Fruit fly (Drosophila melanogaster) whole organism, embryonic: ENCODE measurements around the gene CG8149.

Experiments
- ATbp ChIP-seq: fragments of 200-800 bp; sonication (Bioruptor generic); optimal IDR thresholded peaks from 2 replicates; lab custom pipeline; 2017; ENCODE audit warnings: missing biosample characterization, mild to moderate bottlenecking, missing genetic modification characterization, missing genetic modification reagents
- CG10274 ChIP-seq: fragments of 200-800 bp; sonication (Bioruptor generic); optimal IDR thresholded peaks from 3 replicates; lab custom pipeline; 2017; ENCODE audit warnings: missing biosample characterization, mild to moderate bottlenecking, missing genetic modification characterization
- CG10959 ChIP-seq: fragments of 200-800 bp; sonication (Bioruptor generic); IDR thresholded peaks from 2 replicates; pipeline ENCODE4 v1.3.6; 2022; ENCODE audit warnings: missing biosample characterization, missing genetic modification characterization
- CG12744 ChIP-seq: fragments of 200-800 bp; sonication (Bioruptor generic); optimal IDR thresholded peaks from 2 replicates; lab custom pipeline; 2016; ENCODE audit warnings: missing biosample characterization, missing genetic modification characterization
- CG13296 ChIP-seq: fragments of 200-800 bp; sonication (Bioruptor generic); optimal IDR thresholded peaks from 3 replicates; lab custom pipeline; 2018; ENCODE audit warnings: missing biosample characterization, mild to moderate bottlenecking, missing genetic modification characterization
- CG14860 ChIP-seq: fragments of 200-800 bp; sonication (Bioruptor generic); IDR thresholded peaks from 3 replicates; pipeline ENCODE4 v1.3.6; 2022; ENCODE audit warnings: missing biosample characterization, missing genetic modification characterization; ENCODE audit not compliant: partially characterized antibody
- CG15479 ChIP-seq: fragments of 200-800 bp; sonication (Bioruptor generic); optimal IDR thresholded peaks from 3 replicates; lab custom pipeline; 2019; ENCODE audit warnings: missing biosample characterization, mild to moderate bottlenecking, missing genetic modification characterization, moderate library complexity
- CG15514 ChIP-seq: fragments of 200-800 bp; sonication (Bioruptor generic); optimal IDR thresholded peaks from 3 replicates; lab custom pipeline; 2017; ENCODE audit warnings: missing biosample characterization, missing genetic modification characterization, mild to moderate bottlenecking, moderate library complexity, missing genetic modification reagents
- CG17802 ChIP-seq: fragments of 200-800 bp; sonication (Bioruptor generic); optimal IDR thresholded peaks from 2 replicates; lab custom pipeline; 2018; ENCODE audit warnings: missing biosample characterization, mild to moderate bottlenecking, missing genetic modification characterization, moderate library complexity
- CG2116 ChIP-seq: fragments of 200-800 bp; sonication (Bioruptor generic); optimal IDR thresholded peaks from 3 replicates; lab custom pipeline; 2018; ENCODE audit warnings: missing biosample characterization, mild to moderate bottlenecking, missing genetic modification characterization
- CG2199 ChIP-seq: fragments of 200-800 bp; sonication (Bioruptor generic); IDR thresholded peaks from 3 replicates; pipeline ENCODE4 v1.3.6; 2022; ENCODE audit warnings: missing biosample characterization, missing genetic modification characterization
- CG30020 ChIP-seq: fragments of 200-800 bp; optimal IDR thresholded peaks from 2 replicates; lab custom pipeline; 2019; ENCODE audit warnings: missing biosample characterization, mild to moderate bottlenecking, missing genetic modification characterization, moderate library complexity
- CG3726 ChIP-seq: fragments of 200-800 bp; sonication (Bioruptor generic); IDR thresholded peaks from 3 replicates; pipeline ENCODE4, ENCODE4 v1.3.6; 2022; ENCODE audit warnings: missing biosample characterization, missing genetic modification characterization
- CG3838 ChIP-seq: fragments of 200-800 bp; sonication (Bioruptor generic); optimal IDR thresholded peaks from 3 replicates; lab custom pipeline; 2016; ENCODE audit warnings: missing biosample characterization, missing genetic modification characterization
- CG4282 ChIP-seq: fragments of 200-800 bp; sonication (Bioruptor generic); optimal IDR thresholded peaks from 2 replicates; lab custom pipeline; 2016; ENCODE audit warnings: missing biosample characterization, missing genetic modification characterization
- CG7372 ChIP-seq: fragments of 200-800 bp; sonication (Bioruptor generic); IDR thresholded peaks from 2 replicates; pipeline ENCODE4 v1.3.6; 2022; ENCODE audit warnings: missing biosample characterization, missing genetic modification characterization
- CG7963 ChIP-seq: fragments of 200-800 bp; sonication (Bioruptor generic); IDR thresholded peaks from 3 replicates; pipeline ENCODE4 v1.3.6; 2022; ENCODE audit warnings: missing biosample characterization, missing genetic modification characterization; ENCODE audit not compliant: partially characterized antibody
- CG8281 ChIP-seq: fragments of 200-800 bp; sonication (Bioruptor generic); optimal IDR thresholded peaks from 2 replicates; lab custom pipeline; 2018; ENCODE audit warnings: missing biosample characterization, mild to moderate bottlenecking, missing genetic modification characterization, moderate library complexity
- CG9727 ChIP-seq: fragments of 200-800 bp; sonication (Bioruptor generic); optimal IDR thresholded peaks from 3 replicates; lab custom pipeline; 2017; ENCODE audit warnings: missing biosample characterization, mild to moderate bottlenecking, missing genetic modification characterization
- Doc2 ChIP-seq: fragments of 200-800 bp; sonication (Bioruptor generic); IDR thresholded peaks from 2 replicates; pipeline ENCODE4 v1.3.6; 2022; ENCODE audit warnings: missing biosample characterization, missing genetic modification characterization
- Fer2 ChIP-seq: fragments of 200-800 bp; sonication (Bioruptor generic); optimal IDR thresholded peaks from 2 replicates; lab custom pipeline; 2018; ENCODE audit warnings: missing biosample characterization, mild to moderate bottlenecking, missing genetic modification characterization, moderate library complexity
- H2.0 ChIP-seq: fragments of 200-800 bp; sonication (Bioruptor generic); IDR thresholded peaks from 2 replicates; pipeline ENCODE4 v1.3.6; 2022; ENCODE audit warnings: missing biosample characterization, missing genetic modification characterization
- Hr39 ChIP-seq: fragments of >200 bp; optimal IDR thresholded peaks from 2 replicates; lab custom pipeline; 2017
- Oaz ChIP-seq: fragments of 200-800 bp; sonication (Bioruptor generic); IDR thresholded peaks from 2 replicates; pipeline ENCODE4 v1.3.6; 2022; ENCODE audit warnings: missing biosample characterization, missing genetic modification characterization
- YL-1 ChIP-seq: fragments of 200-800 bp; sonication (Bioruptor generic); optimal IDR thresholded peaks from 3 replicates; lab custom pipeline; 2017; ENCODE audit warnings: missing biosample characterization, mild to moderate bottlenecking, missing genetic modification characterization
- ash1 ChIP-seq: fragments of 200-800 bp; sonication (Bioruptor generic); optimal IDR thresholded peaks from 2 replicates; lab custom pipeline; 2018; ENCODE audit warnings: missing biosample characterization, mild to moderate bottlenecking, missing genetic modification characterization
- bowl ChIP-seq: fragments of 200-800 bp; sonication (Bioruptor generic); IDR thresholded peaks from 2 replicates; pipeline ENCODE4 v1.3.6; 2022; ENCODE audit warnings: missing biosample characterization, missing genetic modification characterization
- caup ChIP-seq: fragments of 200-800 bp; sonication (Bioruptor generic); optimal IDR thresholded peaks from 3 replicates; lab custom pipeline; 2017; ENCODE audit warnings: missing biosample characterization, mild to moderate bottlenecking, missing genetic modification characterization, moderate library complexity; ENCODE audit not compliant: severe bottlenecking
- chif ChIP-seq, 2 experiments: fragments of 200-800 bp; sonication (Bioruptor generic); optimal IDR thresholded peaks; 3 replicates each; lab custom pipeline; 2016; ENCODE audit warnings: missing biosample characterization in 2 of 2, missing genetic modification characterization in 2 of 2
- chm ChIP-seq: fragments of 200-800 bp; sonication (Bioruptor generic); IDR thresholded peaks from 2 replicates; pipeline ENCODE4 v1.3.6; 2022; ENCODE audit warnings: missing biosample characterization, missing genetic modification characterization
- chn ChIP-seq: fragments of 200-800 bp; sonication (Bioruptor generic); optimal IDR thresholded peaks from 2 replicates; lab custom pipeline; 2016; ENCODE audit warnings: missing biosample characterization, missing genetic modification characterization
- dimm ChIP-seq: fragments of 200-800 bp; sonication (Bioruptor generic); IDR thresholded peaks from 2 replicates; pipeline ENCODE4 v1.3.6; 2022; ENCODE audit warnings: missing biosample characterization, missing genetic modification characterization
- fd64A ChIP-seq: fragments of 200-800 bp; sonication (Bioruptor generic); optimal IDR thresholded peaks from 3 replicates; lab custom pipeline; 2018; ENCODE audit warnings: missing biosample characterization, mild to moderate bottlenecking, missing genetic modification characterization
- gcm2 ChIP-seq: fragments of 200-800 bp; sonication (Bioruptor generic); optimal IDR thresholded peaks from 2 replicates; lab custom pipeline; 2016; ENCODE audit warnings: missing biosample characterization, missing genetic modification characterization
- h ChIP-seq: fragments of >200 bp; optimal IDR thresholded peaks from 2 replicates; lab custom pipeline; 2017
- kay ChIP-seq: fragments of 200-800 bp; sonication (Bioruptor generic); optimal IDR thresholded peaks from 2 replicates; lab custom pipeline; 2016; ENCODE audit warnings: missing biosample characterization, missing genetic modification characterization
- knrl ChIP-seq: fragments of 200-800 bp; sonication (Bioruptor generic); IDR thresholded peaks from 3 replicates; pipeline ENCODE4 v1.3.6; 2022; ENCODE audit warnings: missing biosample characterization, missing genetic modification characterization; ENCODE audit not compliant: partially characterized antibody
- lov ChIP-seq, 2 experiments: fragments of 200-800 bp in 1 of 2; fragments of >200 bp in 1 of 2; sonication (Bioruptor generic) in 1 of 2; IDR thresholded peaks in 1 of 2; optimal IDR thresholded peaks in 1 of 2; 2 replicates in 1 of 2; 3 replicates in 1 of 2; pipeline versions ENCODE4 v1.3.6 to Lab custom; 2017 to 2022; ENCODE audit warnings: missing biosample characterization in 1 of 2, missing genetic modification characterization in 1 of 2
- nerfin-2 ChIP-seq: fragments of 200-800 bp; sonication (Bioruptor generic); IDR thresholded peaks from 2 replicates; pipeline ENCODE4 v1.3.6; 2022; ENCODE audit warnings: missing biosample characterization, missing genetic modification characterization; ENCODE audit not compliant: partially characterized antibody
- oc ChIP-seq: fragments of 200-800 bp; sonication (Bioruptor generic); optimal IDR thresholded peaks from 2 replicates; lab custom pipeline; 2018; ENCODE audit warnings: missing biosample characterization, mild to moderate bottlenecking, missing genetic modification characterization, moderate library complexity
- otp ChIP-seq: fragments of 200-800 bp; sonication (Bioruptor generic); IDR thresholded peaks from 3 replicates; pipeline ENCODE4, ENCODE4 v1.3.6; 2022; ENCODE audit warnings: missing biosample characterization, missing genetic modification characterization
- row ChIP-seq: fragments of 200-800 bp; sonication (Bioruptor generic); IDR thresholded peaks from 3 replicates; pipeline ENCODE4 v1.3.6; 2022; ENCODE audit warnings: missing biosample characterization, missing genetic modification characterization
- sens-2 ChIP-seq: fragments of 200-800 bp; sonication (Bioruptor generic); IDR thresholded peaks from 2 replicates; pipeline ENCODE4 v1.3.6; 2022; ENCODE audit warnings: missing biosample characterization, missing genetic modification characterization
- sob ChIP-seq: fragments of 200-800 bp; sonication (Bioruptor generic); IDR thresholded peaks from 2 replicates; pipeline ENCODE4 v1.3.6; 2022; ENCODE audit warnings: missing biosample characterization, missing genetic modification characterization
- tgo ChIP-seq: fragments of 200-800 bp; sonication (Bioruptor generic); IDR thresholded peaks from 3 replicates; pipeline ENCODE4 v1.3.6; 2022; ENCODE audit warnings: missing biosample characterization, missing genetic modification characterization
- trh ChIP-seq: fragments of 200-800 bp; sonication (Bioruptor generic); optimal IDR thresholded peaks from 2 replicates; lab custom pipeline; 2016; ENCODE audit warnings: missing biosample characterization, missing genetic modification characterization
- twi ChIP-seq: fragments of 200-800 bp; optimal IDR thresholded peaks from 2 replicates; lab custom pipeline; 2019; ENCODE audit warnings: missing biosample characterization, mild to moderate bottlenecking, missing genetic modification characterization, moderate library complexity
- tx ChIP-seq: fragments of 200-800 bp; sonication (Bioruptor generic); optimal IDR thresholded peaks from 2 replicates; lab custom pipeline; 2016; ENCODE audit warnings: missing biosample characterization, missing genetic modification characterization
- usp ChIP-seq: fragments of >200 bp; optimal IDR thresholded peaks from 2 replicates; lab custom pipeline; 2017; ENCODE audit warnings: missing biosample characterization, missing genetic modification characterization
- vnd ChIP-seq: fragments of 200-800 bp; sonication (Bioruptor generic); IDR thresholded peaks from 3 replicates; pipeline ENCODE4 v1.3.6; 2022; ENCODE audit warnings: missing biosample characterization, missing genetic modification characterization; ENCODE audit not compliant: partially characterized antibody
- wek ChIP-seq: fragments of 200-800 bp; sonication (Bioruptor generic); optimal IDR thresholded peaks from 3 replicates; lab custom pipeline; 2018; ENCODE audit warnings: missing biosample characterization, mild to moderate bottlenecking, missing genetic modification characterization, moderate library complexity

The CG8149 gene

dm6 chr3R:9534125-9534496, 29.7 kb downstream of the CG8149 start (continued):
- TF ChIP-seq chn (GFP tag; lab: Kevin White, UChicago) = peak; percentile 88
- TF ChIP-seq CG2116 = peak; percentile 60
- peak; percentile 91 to 95 for TF ChIP-seq chif (GFP tag; optimal IDR thresholded peaks at IDR 0.05; lab: Kevin White, UChicago)
- TF ChIP-seq knrl (GFP tag; lab: Robert Waterston, UW) = no peak
- TF ChIP-seq YL-1 (GFP tag; lab: Kevin White, UChicago) = peak; percentile 70
- TF ChIP-seq chm (GFP tag; lab: Robert Waterston, UW) = peak; percentile 87
- TF ChIP-seq Fer2 (tag; lab: Kevin White, UChicago) = peak; percentile 75
- peak; percentile 80 for TF ChIP-seq trh (GFP tag; lab: Kevin White, UChicago)
- TF ChIP-seq ATbp (GFP tag; lab: Kevin White, UChicago) = peak; percentile 96
- TF ChIP-seq twi (tag; lab: Kevin White, UChicago) = peak; percentile 83
- peak; percentile 51 for TF ChIP-seq CG4282 (GFP tag; lab: Kevin White, UChicago)
- TF ChIP-seq fd64A (GFP tag; lab: Kevin White, UChicago) = peak; percentile 77
- peak; percentile 85 for TF ChIP-seq CG9727 (GFP tag; lab: Kevin White, UChicago)
- peak; percentile 84 for TF ChIP-seq caup
- peak; percentile 91 for TF ChIP-seq tgo (GFP tag; lab: Robert Waterston, UW)
- TF ChIP-seq CG13296 (GFP tag; lab: Kevin White, UChicago) = peak; percentile 81
- peak; percentile 61 for TF ChIP-seq CG10274
- TF ChIP-seq CG8281 (tag; lab: Kevin White, UChicago) = peak; percentile 70
- TF ChIP-seq vnd (GFP tag; lab: Robert Waterston, UW) = no peak
- TF ChIP-seq kay (GFP tag; lab: Kevin White, UChicago) = peak; percentile 82
- peak; percentile 93 for TF ChIP-seq H2.0 (GFP tag; lab: Robert Waterston, UW)
- peak; percentile 93 for TF ChIP-seq sob (GFP tag; lab: Robert Waterston, UW)
- peak; percentile 88 for TF ChIP-seq row (GFP tag; lab: Robert Waterston, UW)
- peak; percentile 85; the same call in 1 of the 3 replicates for TF ChIP-seq CG3726 (GFP tag; lab: Robert Waterston, UW)
- TF ChIP-seq bowl = peak; percentile 79
- peak; percentile 31; the same call in 1 of the 2 replicates for TF ChIP-seq Doc2 (GFP tag; lab: Robert Waterston, UW)
- peak; percentile 89 for TF ChIP-seq CG12744 (GFP tag; lab: Kevin White, UChicago)
- TF ChIP-seq CG30020 (tag; lab: Kevin White, UChicago) = peak; percentile 73
- no peak for TF ChIP-seq usp (GFP tag; lab: Kevin White, UChicago)
- peak; percentile 40 for TF ChIP-seq CG10959 (GFP tag; lab: Robert Waterston, UW)
- TF ChIP-seq sens-2 (GFP tag; lab: Robert Waterston, UW) = peak; percentile 92
- peak; percentile 89 for TF ChIP-seq otp (GFP tag; lab: Robert Waterston, UW)
- peak; percentile 79 for TF ChIP-seq CG17802 (tag; lab: Kevin White, UChicago)
- peak; percentile 73 for TF ChIP-seq Oaz (GFP tag; lab: Robert Waterston, UW)
- TF ChIP-seq gcm2 = peak; percentile 50
- TF ChIP-seq ash1 (GFP tag; lab: Kevin White, UChicago) = no peak
- peak; percentile 74 for TF ChIP-seq wek
- TF ChIP-seq CG7372 (GFP tag; lab: Robert Waterston, UW) = peak; percentile 87
- TF ChIP-seq h (lab: Kevin White, UChicago) = no peak
- TF ChIP-seq CG7963 (GFP tag; lab: Robert Waterston, UW) = no peak
- no peak for TF ChIP-seq CG14860
- TF ChIP-seq nerfin-2 = no peak
- TF ChIP-seq lov (optimal IDR thresholded peaks at IDR 0.05; lab: Kevin White, UChicago) = no peak
- peak; percentile 89; the same call in 2 of the 3 replicates for TF ChIP-seq lov (GFP tag; IDR thresholded peaks at IDR 0.05; lab: Robert Waterston, UW)
- TF ChIP-seq CG15479 = no peak
- TF ChIP-seq CG15514 = peak; percentile 50
- TF ChIP-seq Hr39 (lab: Kevin White, UChicago) = no peak
- TF ChIP-seq oc (tag; lab: Kevin White, UChicago) = peak; percentile 95
- TF ChIP-seq tx (GFP tag; lab: Kevin White, UChicago) = peak; percentile 91
- peak; percentile 82 for TF ChIP-seq dimm
- peak; percentile 83; the same call in 2 of the 3 replicates for TF ChIP-seq CG2199
- peak; percentile 78 for TF ChIP-seq CG3838
